Fruit fly (Drosophila melanogaster) whole organism, prepupa: Measurements from ENCODE around the gene Noa36.
A peak's percentile ranks its signal among the peaks of the same experiment; 100 is the strongest.

ENCODE experiments used
- CG10631 ChIP-seq: fragments of 200-800 bp; sonication (Bioruptor generic); optimal IDR thresholded peaks from 2 replicates; lab custom pipeline; 2016; ENCODE audit warnings: missing biosample characterization, missing genetic modification characterization
- CG11294 ChIP-seq: fragments of 200-800 bp; sonication (Bioruptor generic); IDR thresholded peaks from 2 replicates; pipeline ENCODE4 v1.3.6; 2022; ENCODE audit warnings: missing biosample characterization, missing genetic modification characterization
- CG11762 ChIP-seq: fragments of 200-800 bp; sonication (Bioruptor generic); optimal IDR thresholded peaks from 3 replicates; lab custom pipeline; 2016; ENCODE audit warnings: missing biosample characterization, missing genetic modification characterization; ENCODE audit not compliant: insufficient read depth
- CG11902 ChIP-seq: fragments of 200-800 bp; sonication (Bioruptor generic); optimal IDR thresholded peaks from 3 replicates; lab custom pipeline; 2016; ENCODE audit warnings: missing biosample characterization, missing genetic modification characterization
- CG15336 ChIP-seq: fragments of 200-800 bp; sonication (Bioruptor generic); IDR thresholded peaks from 2 replicates; pipeline ENCODE4 v1.3.6; 2022; ENCODE audit warnings: missing biosample characterization, missing genetic modification characterization
- CG1621 ChIP-seq: fragments of 200-800 bp; sonication (Bioruptor generic); optimal IDR thresholded peaks from 3 replicates; lab custom pipeline; 2018; ENCODE audit warnings: missing biosample characterization, mild to moderate bottlenecking, missing genetic modification characterization
- CG16779 ChIP-seq: fragments of 200-800 bp; sonication (Bioruptor generic); optimal IDR thresholded peaks from 3 replicates; lab custom pipeline; 2017; ENCODE audit warnings: missing biosample characterization, mild to moderate bottlenecking, missing genetic modification characterization
- CG3032 ChIP-seq: fragments of 200-800 bp; optimal IDR thresholded peaks from 2 replicates; lab custom pipeline; 2019; ENCODE audit warnings: missing biosample characterization, mild to moderate bottlenecking, missing genetic modification characterization, moderate library complexity
- CG31627 ChIP-seq: fragments of 200-800 bp; sonication (Bioruptor generic); optimal IDR thresholded peaks from 3 replicates; lab custom pipeline; 2016; ENCODE audit warnings: missing biosample characterization, missing genetic modification characterization
- CG32006 ChIP-seq: fragments of 200-800 bp; sonication (Bioruptor generic); optimal IDR thresholded peaks from 3 replicates; lab custom pipeline; 2017; ENCODE audit warnings: missing biosample characterization, mild to moderate bottlenecking, missing genetic modification characterization
- CG3919 ChIP-seq: fragments of 200-800 bp; sonication (Bioruptor generic); optimal IDR thresholded peaks from 3 replicates; lab custom pipeline; 2016; ENCODE audit warnings: missing biosample characterization, missing genetic modification characterization
- CG6276 ChIP-seq: fragments of 200-800 bp; sonication (Bioruptor generic); optimal IDR thresholded peaks from 2 replicates; lab custom pipeline; 2017; ENCODE audit warnings: missing biosample characterization, mild to moderate bottlenecking, missing genetic modification characterization
- CG6808 ChIP-seq: fragments of 200-800 bp; sonication (Bioruptor generic); optimal IDR thresholded peaks from 3 replicates; lab custom pipeline; 2017; ENCODE audit warnings: missing biosample characterization, missing genetic modification characterization, mild to moderate bottlenecking, moderate library complexity, missing genetic modification reagents
- CG6854 ChIP-seq: fragments of 200-800 bp; sonication (Bioruptor generic); optimal IDR thresholded peaks from 2 replicates; lab custom pipeline; 2017; ENCODE audit warnings: missing biosample characterization, mild to moderate bottlenecking, missing genetic modification characterization
- CG7368 ChIP-seq: fragments of 200-800 bp; sonication (Bioruptor generic); optimal IDR thresholded peaks from 3 replicates; lab custom pipeline; 2016; ENCODE audit warnings: missing biosample characterization, missing genetic modification characterization
- CG8119 ChIP-seq: fragments of 200-800 bp; sonication (Bioruptor generic); IDR thresholded peaks from 3 replicates; pipeline ENCODE4 v1.3.6; 2022; ENCODE audit warnings: missing biosample characterization, missing genetic modification characterization
- CG8632 ChIP-seq: fragments of 200-800 bp; sonication (Bioruptor generic); optimal IDR thresholded peaks from 3 replicates; lab custom pipeline; 2016; ENCODE audit warnings: missing biosample characterization, missing genetic modification characterization
- Eip78C ChIP-seq: fragments of 200-800 bp; sonication (Bioruptor generic); peaks from one replicate; lab custom pipeline; 2016; ENCODE audit warnings: missing biosample characterization, missing genetic modification characterization
- Ets21C ChIP-seq: fragments of 200-800 bp; sonication (Bioruptor generic); optimal IDR thresholded peaks from 3 replicates; lab custom pipeline; 2016; ENCODE audit warnings: missing biosample characterization, missing genetic modification characterization
- Ets96B ChIP-seq: fragments of 200-800 bp; optimal IDR thresholded peaks from 2 replicates; lab custom pipeline; 2019; ENCODE audit warnings: missing biosample characterization, mild to moderate bottlenecking, missing genetic modification characterization, moderate library complexity
- Gug ChIP-seq: fragments of 200-800 bp; sonication (Bioruptor generic); IDR thresholded peaks from 2 replicates; pipeline ENCODE4 v1.3.6; 2022; ENCODE audit warnings: missing biosample characterization, missing genetic modification characterization
- Hr39 ChIP-seq: fragments of 200-800 bp; sonication (Bioruptor generic); optimal IDR thresholded peaks from 2 replicates; lab custom pipeline; 2016; ENCODE audit warnings: missing biosample characterization, missing genetic modification characterization
- Hr4 ChIP-seq: fragments of 200-800 bp; sonication (Bioruptor generic); optimal IDR thresholded peaks from 3 replicates; lab custom pipeline; 2016; ENCODE audit warnings: missing biosample characterization, missing genetic modification characterization
- Lpt ChIP-seq: fragments of 200-800 bp; sonication (Bioruptor generic); optimal IDR thresholded peaks from 3 replicates; lab custom pipeline; 2016; ENCODE audit warnings: missing biosample characterization, missing genetic modification characterization
- Met ChIP-seq: fragments of 200-800 bp; sonication (Bioruptor generic); optimal IDR thresholded peaks from 3 replicates; lab custom pipeline; 2016; ENCODE audit warnings: missing biosample characterization, missing genetic modification characterization
- OdsH ChIP-seq: fragments of 200-800 bp; sonication (Bioruptor generic); optimal IDR thresholded peaks from 3 replicates; lab custom pipeline; 2016; ENCODE audit warnings: missing biosample characterization, missing genetic modification characterization
- Sox102F ChIP-seq: fragments of 200-800 bp; sonication (Bioruptor generic); optimal IDR thresholded peaks from 2 replicates; lab custom pipeline; 2016; ENCODE audit warnings: missing biosample characterization, mild to moderate bottlenecking, missing genetic modification characterization
- acj6 ChIP-seq: fragments of 200-800 bp; sonication (Bioruptor generic); optimal IDR thresholded peaks from 3 replicates; lab custom pipeline; 2016; ENCODE audit warnings: missing biosample characterization, missing genetic modification characterization
- cyc ChIP-seq: fragments of 200-800 bp; sonication (Bioruptor generic); optimal IDR thresholded peaks from 3 replicates; lab custom pipeline; 2016; ENCODE audit warnings: missing biosample characterization, missing genetic modification characterization
- dac ChIP-seq: fragments of 200-800 bp; sonication (Bioruptor generic); optimal IDR thresholded peaks from 2 replicates; lab custom pipeline; 2017; ENCODE audit warnings: missing biosample characterization, mild to moderate bottlenecking, missing genetic modification characterization
- eg ChIP-seq: fragments of 200-800 bp; sonication (Bioruptor generic); IDR thresholded peaks from 3 replicates; pipeline ENCODE4 v1.3.6; 2022; ENCODE audit warnings: missing biosample characterization, missing genetic modification characterization
- esn ChIP-seq: fragments of 200-800 bp; sonication (Bioruptor generic); optimal IDR thresholded peaks from 2 replicates; lab custom pipeline; 2016; ENCODE audit warnings: missing biosample characterization, mild to moderate bottlenecking, missing genetic modification characterization, moderate library complexity
- fd59A ChIP-seq: fragments of 200-800 bp; sonication (Bioruptor generic); optimal IDR thresholded peaks from 2 replicates; lab custom pipeline; 2017; ENCODE audit warnings: missing biosample characterization, mild to moderate bottlenecking, missing genetic modification characterization, missing genetic modification reagents
- fd85E ChIP-seq: fragments of 200-800 bp; sonication (Bioruptor generic); optimal IDR thresholded peaks from 3 replicates; lab custom pipeline; 2016; ENCODE audit warnings: missing biosample characterization, missing genetic modification characterization
- fkh ChIP-seq: fragments of 200-800 bp; sonication (Bioruptor generic); optimal IDR thresholded peaks from 3 replicates; lab custom pipeline; 2017; ENCODE audit warnings: missing biosample characterization, mild to moderate bottlenecking, missing genetic modification characterization, moderate library complexity
- lz ChIP-seq: fragments of 200-800 bp; sonication (Bioruptor generic); optimal IDR thresholded peaks from 3 replicates; lab custom pipeline; 2016; ENCODE audit warnings: missing biosample characterization, missing genetic modification characterization
- net ChIP-seq: fragments of 200-800 bp; sonication (Bioruptor generic); optimal IDR thresholded peaks from 3 replicates; lab custom pipeline; 2016; ENCODE audit warnings: missing biosample characterization, missing genetic modification characterization
- pdm3 ChIP-seq: fragments of 200-800 bp; sonication (Bioruptor generic); optimal IDR thresholded peaks from 3 replicates; lab custom pipeline; 2016; ENCODE audit warnings: missing biosample characterization, missing genetic modification characterization
- spab ChIP-seq: fragments of 200-800 bp; sonication (Bioruptor generic); optimal IDR thresholded peaks from 2 replicates; lab custom pipeline; 2017; ENCODE audit warnings: missing biosample characterization, mild to moderate bottlenecking, missing genetic modification characterization, missing genetic modification reagents
- svp ChIP-seq: fragments of 200-800 bp; sonication (Bioruptor generic); peaks from one replicate; lab custom pipeline; 2016; ENCODE audit warnings: missing biosample characterization, missing genetic modification characterization
- vri ChIP-seq: fragments of 200-800 bp; sonication (Bioruptor generic); optimal IDR thresholded peaks from 3 replicates; lab custom pipeline; 2016; ENCODE audit warnings: missing biosample characterization, mild to moderate bottlenecking, missing genetic modification characterization

Gene Noa36

DNA sequence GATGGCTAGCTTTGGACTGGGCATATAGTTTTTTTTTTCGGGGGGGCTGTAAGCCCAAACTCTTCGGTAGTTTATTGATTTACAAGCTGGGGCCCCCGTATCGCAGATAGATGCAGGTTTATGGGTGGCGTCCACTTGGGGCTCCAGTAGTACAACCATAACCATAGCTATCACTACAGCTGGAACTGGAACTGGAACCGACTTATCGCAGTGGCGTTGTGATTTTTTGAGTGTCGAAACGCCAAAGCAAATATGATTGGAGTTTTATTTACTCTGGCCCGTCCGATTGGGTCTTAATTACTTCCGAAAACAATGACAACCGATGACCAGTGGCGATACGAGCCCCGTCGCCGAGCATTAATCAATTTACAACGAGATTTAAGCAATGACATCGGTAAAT lies 8.6 kb downstream of the Noa36 start:
- no peak for TF ChIP-seq CG8632 (GFP tag; lab: Kevin White, UChicago)
- no peak for TF ChIP-seq CG32006 (GFP tag; lab: Kevin White, UChicago)
- peak; percentile 100 for TF ChIP-seq fkh (GFP tag; lab: Kevin White, UChicago)
- no peak for TF ChIP-seq cyc (GFP tag; lab: Kevin White, UChicago)

DNA sequence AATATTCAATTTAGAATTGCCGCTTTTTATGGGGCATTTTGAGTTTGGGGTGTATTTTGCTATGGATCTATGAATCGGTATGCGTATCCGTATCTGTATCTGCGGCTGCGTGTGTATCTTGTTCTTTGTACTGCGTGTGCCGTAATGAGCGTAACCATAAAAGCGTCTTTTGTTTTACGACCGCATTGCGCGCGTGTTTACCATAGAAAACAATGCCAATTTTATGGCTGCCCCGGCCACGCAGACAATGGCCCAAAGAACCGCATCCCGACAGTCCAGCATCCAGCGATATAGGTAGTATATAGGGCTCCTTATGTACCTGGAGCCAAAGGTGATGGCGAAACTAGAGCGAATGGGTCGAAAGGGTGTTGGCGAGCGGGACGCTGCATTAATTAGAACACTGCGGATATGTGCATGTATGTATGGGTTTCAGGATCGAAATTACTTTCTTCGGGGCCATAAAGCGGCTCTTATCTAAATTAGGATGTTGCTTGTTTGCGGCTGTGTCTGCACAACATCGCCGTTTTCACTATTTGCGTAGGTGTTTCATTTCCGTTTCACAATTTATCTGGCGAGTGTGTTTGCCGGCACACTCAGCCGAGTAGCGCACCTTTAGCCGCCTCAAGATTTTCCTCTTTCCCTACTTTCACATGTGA lies 10.6 kb downstream of the Noa36 start:
- peak; percentile 81 for TF ChIP-seq fkh (GFP tag; lab: Kevin White, UChicago)
- no peak for TF ChIP-seq esn (GFP tag; lab: Kevin White, UChicago)
- peak; percentile 4 for TF ChIP-seq Eip78C (GFP tag; lab: Kevin White, UChicago)
- no peak for TF ChIP-seq fd85E (GFP tag; lab: Kevin White, UChicago)
- TF ChIP-seq eg (GFP tag; lab: Robert Waterston, UW): no peak
- no peak for TF ChIP-seq lz (GFP tag; lab: Kevin White, UChicago)
- TF ChIP-seq Gug: no peak
- no peak for TF ChIP-seq CG3919
- TF ChIP-seq Hr4 (GFP tag; lab: Kevin White, UChicago): no peak

DNA sequence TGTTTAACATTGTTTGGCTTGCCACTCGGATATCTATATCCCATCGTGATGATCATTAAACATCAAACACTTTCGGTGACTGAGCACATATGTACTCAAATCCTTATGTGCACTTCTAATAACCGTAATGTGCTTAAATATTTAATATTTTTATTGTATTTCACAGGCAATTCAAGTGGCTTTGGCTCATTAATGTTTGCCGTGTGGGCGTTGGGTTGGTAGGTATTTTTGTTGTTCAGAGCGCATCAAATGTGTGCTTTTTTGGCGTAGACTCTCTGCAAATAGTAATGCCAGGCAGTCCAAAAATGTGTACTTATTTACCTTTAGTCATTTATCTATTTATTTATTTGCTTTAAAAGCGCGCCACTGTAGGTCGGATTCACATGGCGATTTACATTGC lies 12.1 kb downstream of the Noa36 start:
- peak; percentile 33 for TF ChIP-seq vri
- TF ChIP-seq Eip78C (GFP tag; lab: Kevin White, UChicago): peak; percentile 44
- no peak for TF ChIP-seq CG11294 (GFP tag; lab: Robert Waterston, UW)
- TF ChIP-seq OdsH (GFP tag; lab: Kevin White, UChicago): no peak
- TF ChIP-seq fkh (GFP tag; lab: Kevin White, UChicago): peak; percentile 100

DNA sequence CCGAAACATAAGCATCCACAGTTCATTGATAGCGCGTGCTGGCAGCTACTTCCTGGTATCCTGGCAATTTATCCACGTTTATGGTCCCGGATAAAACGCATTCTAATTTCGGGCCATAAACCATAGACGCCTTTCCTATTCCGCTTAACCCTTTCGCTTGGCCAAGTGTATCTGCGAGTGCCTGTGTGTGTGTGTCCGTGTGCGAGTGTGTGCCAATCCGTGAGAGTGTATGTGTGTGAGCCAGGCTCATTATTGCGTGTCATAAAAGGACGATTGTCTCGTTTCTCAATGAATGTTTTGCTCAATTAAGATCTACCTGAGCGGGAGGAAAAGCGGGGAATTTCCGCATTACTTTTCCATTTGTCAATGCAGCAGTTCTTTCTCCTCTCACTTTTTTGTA lies 12.9 kb downstream of the Noa36 start:
- no peak for TF ChIP-seq CG31627 (GFP tag; lab: Kevin White, UChicago)
- TF ChIP-seq CG7368: no peak
- no peak for TF ChIP-seq CG11294 (GFP tag; lab: Robert Waterston, UW)
- TF ChIP-seq CG8632 (GFP tag; lab: Kevin White, UChicago): no peak
- no peak for TF ChIP-seq esn (GFP tag; lab: Kevin White, UChicago)
- no peak for TF ChIP-seq Gug
- TF ChIP-seq Lpt: no peak
- TF ChIP-seq Eip78C (GFP tag; lab: Kevin White, UChicago): no peak
- no peak for TF ChIP-seq CG6808 (GFP tag; lab: Kevin White, UChicago)
- TF ChIP-seq CG8119 (GFP tag; lab: Robert Waterston, UW): no peak
- TF ChIP-seq Sox102F: no peak
- no peak for TF ChIP-seq Met
- no peak for TF ChIP-seq CG16779 (tag; lab: Kevin White, UChicago)
- TF ChIP-seq CG6854: no peak
- TF ChIP-seq pdm3: no peak
- TF ChIP-seq acj6: no peak
- no peak for TF ChIP-seq CG10631 (GFP tag; lab: Kevin White, UChicago)

DNA sequence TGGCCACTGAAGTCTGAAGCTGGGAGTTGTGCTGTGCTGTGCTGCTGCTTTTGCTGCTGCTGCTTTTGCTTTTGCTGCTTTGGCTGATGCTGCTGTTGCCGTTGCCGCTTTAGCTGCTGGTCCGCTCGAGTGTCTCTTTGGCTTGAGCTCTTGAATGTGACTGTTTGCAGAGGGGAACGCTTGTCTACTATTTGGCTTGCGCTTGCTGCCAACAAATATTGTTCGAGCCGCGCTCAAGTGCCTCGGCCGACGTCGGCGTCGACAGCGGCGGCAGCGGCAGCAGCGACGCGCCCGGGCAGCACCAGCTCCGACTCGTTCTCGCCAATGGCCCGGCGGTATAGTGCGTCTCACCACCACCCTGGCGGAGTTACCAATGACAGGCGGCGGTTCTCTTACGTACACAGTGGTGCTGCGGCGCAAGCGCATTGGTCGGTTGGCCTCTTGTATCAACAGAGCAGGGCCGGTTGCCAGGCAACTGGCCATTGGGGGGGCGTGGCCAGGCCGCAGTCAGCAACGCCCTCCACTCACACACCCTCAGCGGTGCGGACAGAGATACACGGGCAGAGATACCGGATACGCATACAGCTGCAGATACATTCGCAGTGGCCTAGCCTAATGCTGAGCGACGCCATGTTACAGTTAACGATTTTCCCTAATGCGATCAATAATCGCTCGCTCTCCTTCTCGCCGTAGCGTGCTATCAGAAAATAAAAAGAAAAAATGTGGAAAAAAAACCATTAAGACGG lies 13.8 kb downstream of the Noa36 start, which contains the start of gene fkh:
TSS of gene fkh (minus strand) at position 189 of the 746 bp plus-strand sequence.
- TF ChIP-seq Hr39 (GFP tag; lab: Kevin White, UChicago): peak; percentile 8
- TF ChIP-seq CG8632 (GFP tag; lab: Kevin White, UChicago): peak; percentile 73
- TF ChIP-seq CG3032 (tag; lab: Kevin White, UChicago): peak; percentile 15
- peak; percentile 66 for TF ChIP-seq net (GFP tag; lab: Kevin White, UChicago)
- TF ChIP-seq CG6276 (GFP tag; lab: Kevin White, UChicago): peak; percentile 12
- TF ChIP-seq CG11762 (GFP tag; lab: Kevin White, UChicago): no peak
- TF ChIP-seq CG15336: no peak
- TF ChIP-seq Ets21C: no peak
- TF ChIP-seq dac (GFP tag; lab: Kevin White, UChicago): peak; percentile 25
- TF ChIP-seq vri: peak; percentile 88
- peak; percentile 72 for TF ChIP-seq spab (GFP tag; lab: Kevin White, UChicago)
- TF ChIP-seq CG11294 (GFP tag; lab: Robert Waterston, UW): no peak
- peak; percentile 69 for TF ChIP-seq CG1621 (tag; lab: Kevin White, UChicago)
- peak; percentile 79 for TF ChIP-seq esn (GFP tag; lab: Kevin White, UChicago)
- TF ChIP-seq Ets96B (tag; lab: Kevin White, UChicago): peak; percentile 15
- TF ChIP-seq OdsH (GFP tag; lab: Kevin White, UChicago): peak; percentile 55
- TF ChIP-seq Sox102F: peak; percentile 65
- TF ChIP-seq fd59A (GFP tag; lab: Kevin White, UChicago): peak; percentile 48
- TF ChIP-seq CG11902: no peak
- peak; percentile 67 for TF ChIP-seq CG6854
- peak; percentile 73 for TF ChIP-seq CG6808 (GFP tag; lab: Kevin White, UChicago)
- TF ChIP-seq svp (GFP tag; lab: Kevin White, UChicago): peak; percentile 70
